Worm (Caenorhabditis elegans) whole organism, young adult: ENCODE results near the gene F13H10.3.
A peak's percentile ranks its signal among the peaks of the same experiment; 100 is the strongest.

Experiments
- B0035.1 ChIP-seq: sonication (generic microtip); optimal IDR thresholded peaks from 2 replicates; lab custom pipeline; 2016; ENCODE audit warnings: missing genetic modification characterization, mild to moderate bottlenecking, missing compliant biosample characterization, missing genotype, missing genetic modification reagents
- C17E4.6 ChIP-seq: fragments of 200-800 bp; sonication (Bioruptor generic); IDR thresholded peaks from 2 replicates; pipeline ENCODE4 v1.3.6; 2022; ENCODE audit warnings: missing genetic modification reagents, missing genetic modification characterization, missing compliant biosample characterization
- D2030.7 ChIP-seq: fragments of 200-800 bp; sonication (Bioruptor generic); IDR thresholded peaks from 2 replicates; pipeline ENCODE4 v1.3.6; 2022; ENCODE audit warnings: missing genetic modification reagents, missing genetic modification characterization, missing compliant biosample characterization
- F23B12.7 ChIP-seq: sonication (generic microtip); optimal IDR thresholded peaks from 2 replicates; lab custom pipeline; 2017; ENCODE audit warnings: missing genetic modification characterization, mild to moderate bottlenecking, missing compliant biosample characterization, antibody characterized with exemption, moderate library complexity; ENCODE audit not compliant: insufficient read depth
- F33H1.4 ChIP-seq: fragments of 200-800 bp; sonication (Bioruptor generic); IDR thresholded peaks from 2 replicates; pipeline ENCODE4 v1.3.6; 2022; ENCODE audit warnings: missing genetic modification reagents, missing genetic modification characterization, missing compliant biosample characterization
- F55B11.4 ChIP-seq: sonication (generic microtip); optimal IDR thresholded peaks from 2 replicates; lab custom pipeline; 2016; ENCODE audit warnings: missing compliant biosample characterization, missing genetic modification characterization, borderline replicate concordance; ENCODE audit not compliant: insufficient read depth
- K12H6.12 ChIP-seq: fragments of 200-800 bp; sonication (Bioruptor generic); optimal IDR thresholded peaks from 2 replicates; lab custom pipeline; 2018; ENCODE audit warnings: mild to moderate bottlenecking, missing genetic modification characterization, missing compliant biosample characterization
- Y95B8A.8 ChIP-seq: fragments of 200-800 bp; sonication (Bioruptor generic); IDR thresholded peaks from 2 replicates; pipeline ENCODE4 v1.3.6; 2022; ENCODE audit warnings: missing genetic modification reagents, missing genetic modification characterization, missing compliant biosample characterization
- bed-1 ChIP-seq: fragments of 200-800 bp; sonication (Bioruptor generic); IDR thresholded peaks from 2 replicates; pipeline ENCODE4 v1.3.6; 2022; ENCODE audit warnings: missing genetic modification reagents, missing genetic modification characterization, missing compliant biosample characterization
- cebp-1 ChIP-seq, 2 experiments: fragments of 200-800 bp in 1 of 2; sonication (Bioruptor generic) in 1 of 2; sonication (generic microtip) in 1 of 2; IDR thresholded peaks in 1 of 2; optimal IDR thresholded peaks in 1 of 2; 2 replicates each; pipeline versions ENCODE4 v1.3.6 to Lab custom; 2017 to 2022; ENCODE audit warnings: missing compliant biosample characterization in 2 of 2, missing genetic modification characterization in 2 of 2, mild to moderate bottlenecking in 1 of 2, missing genetic modification reagents in 1 of 2, moderate library complexity in 1 of 2
- ceh-100 ChIP-seq: fragments of 200-800 bp; sonication (Bioruptor generic); IDR thresholded peaks from 2 replicates; pipeline ENCODE4 v1.3.6; 2022; ENCODE audit warnings: missing genetic modification reagents, missing genetic modification characterization, missing compliant biosample characterization
- ceh-40 ChIP-seq: fragments of 200-800 bp; sonication (Bioruptor generic); IDR thresholded peaks from 2 replicates; pipeline ENCODE4 v1.3.6; 2022; ENCODE audit warnings: missing genetic modification characterization, missing compliant biosample characterization
- hlh-12 ChIP-seq: sonication (generic microtip); optimal IDR thresholded peaks from 2 replicates; lab custom pipeline; 2016; ENCODE audit warnings: missing genetic modification characterization, missing compliant biosample characterization
- hmg-1.2 ChIP-seq: fragments of 200-800 bp; sonication (Bioruptor generic); IDR thresholded peaks from 2 replicates; pipeline ENCODE4 v1.3.6; 2022; ENCODE audit warnings: missing genetic modification reagents, missing genetic modification characterization, missing compliant biosample characterization
- hmg-20 ChIP-seq: fragments of 200-800 bp; sonication (Bioruptor generic); IDR thresholded peaks from 2 replicates; pipeline ENCODE4 v1.3.6; 2022; ENCODE audit warnings: missing genetic modification reagents, missing genetic modification characterization, missing compliant biosample characterization
- hsf-1 ChIP-seq: fragments of 200-800 bp; sonication (Bioruptor generic); IDR thresholded peaks from 2 replicates; pipeline ENCODE4 v1.3.6; 2022; ENCODE audit warnings: missing genetic modification reagents, missing genetic modification characterization, missing compliant biosample characterization
- lin-26 ChIP-seq: fragments of 200-800 bp; sonication (Bioruptor generic); IDR thresholded peaks from 2 replicates; pipeline ENCODE4 v1.3.6; 2022; ENCODE audit warnings: missing genetic modification reagents, missing genetic modification characterization, missing compliant biosample characterization
- lsl-1 ChIP-seq: fragments of 200-800 bp; sonication (Bioruptor generic); optimal IDR thresholded peaks from 2 replicates; lab custom pipeline; 2018; ENCODE audit warnings: mild to moderate bottlenecking, missing genetic modification characterization, moderate library complexity, missing compliant biosample characterization
- madf-3 ChIP-seq: fragments of 200-800 bp; sonication (Bioruptor generic); IDR thresholded peaks from 2 replicates; pipeline ENCODE4 v1.3.6; 2022; ENCODE audit warnings: missing genetic modification reagents, missing genetic modification characterization, missing compliant biosample characterization
- madf-6 ChIP-seq: fragments of 200-800 bp; sonication (Bioruptor generic); IDR thresholded peaks from 2 replicates; pipeline ENCODE4 v1.3.6; 2022; ENCODE audit warnings: missing genetic modification reagents, missing genetic modification characterization, missing compliant biosample characterization
- madf-8 ChIP-seq: fragments of 200-800 bp; sonication (Bioruptor generic); conservative IDR thresholded peaks from 2 replicates; pipeline ENCODE4 v1.3.6; 2022; ENCODE audit warnings: missing genetic modification reagents, missing genetic modification characterization, missing compliant biosample characterization
- mcd-1 ChIP-seq: fragments of 200-800 bp; sonication (Bioruptor generic); IDR thresholded peaks from 2 replicates; pipeline ENCODE4 v1.3.6; 2022; ENCODE audit warnings: missing genetic modification reagents, missing genetic modification characterization, missing compliant biosample characterization
- nhr-80 ChIP-seq: sonication (generic microtip); optimal IDR thresholded peaks from 2 replicates; lab custom pipeline; 2016; ENCODE audit warnings: missing genetic modification characterization, missing compliant biosample characterization
- pha-4 ChIP-seq: fragments of 150-350 bp; sonication (generic microtip); optimal IDR thresholded peaks from 2 replicates; lab custom pipeline; 2014; ENCODE audit warnings: missing biosample characterization, missing genetic modification reagents, missing genetic modification characterization
- rcor-1 ChIP-seq: fragments of 200-800 bp; sonication (Bioruptor generic); IDR thresholded peaks from 2 replicates; pipeline ENCODE4 v1.3.6; 2022; ENCODE audit warnings: missing genetic modification reagents, missing genetic modification characterization, missing compliant biosample characterization
- sea-2 ChIP-seq: fragments of 200-800 bp; sonication (Bioruptor generic); IDR thresholded peaks from 2 replicates; pipeline ENCODE4 v1.3.6; 2022; ENCODE audit warnings: missing genetic modification characterization, missing compliant biosample characterization
- snpc-3.4 ChIP-seq: sonication (generic microtip); optimal IDR thresholded peaks from 2 replicates; lab custom pipeline; 2017; ENCODE audit warnings: missing genetic modification characterization, mild to moderate bottlenecking, missing compliant biosample characterization, antibody characterized with exemption, moderate library complexity, missing genotype, missing genetic modification reagents
- tlf-1 ChIP-seq: fragments of 200-800 bp; sonication (Bioruptor generic); optimal IDR thresholded peaks from 2 replicates; lab custom pipeline; 2018; ENCODE audit warnings: mild to moderate bottlenecking, missing genetic modification characterization, missing compliant biosample characterization
- unc-130 ChIP-seq: sonication (generic microtip); optimal IDR thresholded peaks from 2 replicates; lab custom pipeline; 2016; ENCODE audit warnings: missing genetic modification reagents, missing genetic modification characterization, missing compliant biosample characterization
- ztf-22 ChIP-seq: fragments of 200-800 bp; sonication (Bioruptor generic); optimal IDR thresholded peaks from 2 replicates; lab custom pipeline; 2018; ENCODE audit warnings: mild to moderate bottlenecking, missing genetic modification characterization, moderate library complexity, missing compliant biosample characterization

F13H10.3 gene

DNA sequence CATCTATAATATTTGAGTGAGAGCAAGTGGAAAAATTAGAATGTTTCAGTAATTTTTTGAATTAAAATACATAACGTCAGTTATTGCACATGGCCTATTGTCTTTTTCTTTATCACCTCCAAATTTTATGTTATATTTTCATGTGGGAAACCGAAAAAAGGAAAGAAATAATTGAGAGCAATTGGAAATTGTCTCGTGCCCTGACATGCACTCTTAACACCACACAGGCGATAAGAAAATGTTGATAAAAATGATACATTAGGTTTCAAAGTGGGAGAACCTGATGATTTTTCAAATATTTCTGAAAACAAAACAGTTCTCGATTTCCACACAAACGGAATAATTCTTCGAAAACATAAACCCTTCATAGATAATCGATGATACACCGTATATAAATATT lies at the start of gene F13H10.3:
F13H10.3 (minus strand) TSS at position 73 of the 400 bp plus-strand sequence.
- TF ChIP-seq madf-3 (GFP tag; lab: Robert Waterston, UW) (0 out of 2 replicates have a peak, but pooled peaks have one; percentile 14), cebp-1 (GFP tag; IDR thresholded peaks at IDR 0.05; lab: Robert Waterston, UW) (no peak), cebp-1 (tag; optimal IDR thresholded peaks at IDR 0.05; lab: Kevin White, UChicago) (peak; percentile 50), bed-1 (GFP tag; lab: Robert Waterston, UW) (no peak), nhr-80 (tag; lab: Kevin White, UChicago) (peak; percentile 88), sea-2 (GFP tag; lab: Robert Waterston, UW) (no peak), hmg-20 (GFP tag; lab: Robert Waterston, UW) (no peak), tlf-1 (GFP tag; lab: Kevin White, UChicago) (no peak), K12H6.12 (tag; lab: Kevin White, UChicago) (no peak), snpc-3.4 (tag; lab: Kevin White, UChicago) (peak; percentile 8)

DNA sequence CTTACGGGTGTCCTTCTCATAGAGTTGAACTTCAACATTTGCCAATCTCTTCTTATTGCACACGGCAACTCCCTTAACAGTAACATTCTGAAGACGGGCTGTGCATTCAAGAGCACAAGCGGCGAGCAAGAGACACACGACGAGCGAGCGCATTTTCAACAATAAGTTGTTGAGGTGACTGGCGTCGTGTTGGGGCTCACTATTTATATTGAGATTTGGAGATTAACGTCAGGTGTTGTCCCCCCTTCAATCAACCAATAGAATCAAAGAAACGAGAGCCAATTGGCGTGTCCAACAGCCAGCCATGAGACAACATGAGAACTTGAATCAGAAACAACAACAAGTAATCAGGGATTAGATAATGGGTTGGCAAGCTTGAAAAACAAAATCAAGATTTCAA lies 48.2 kb upstream of the F13H10.3 start, which contains the start of gene ttr-16:
ttr-16 (minus strand) TSS at position 176 of the 400 bp plus-strand sequence.
- TF ChIP-seq hlh-12 (tag; lab: Kevin White, UChicago) (no peak), B0035.1 (tag; lab: Kevin White, UChicago) (no peak), C17E4.6 (no peak), F23B12.7 (tag; lab: Kevin White, UChicago) (no peak), pha-4 (tag; lab: Kevin White, UChicago) (no peak), unc-130 (no peak), ceh-40 (GFP tag; lab: Robert Waterston, UW) (no peak)

DNA sequence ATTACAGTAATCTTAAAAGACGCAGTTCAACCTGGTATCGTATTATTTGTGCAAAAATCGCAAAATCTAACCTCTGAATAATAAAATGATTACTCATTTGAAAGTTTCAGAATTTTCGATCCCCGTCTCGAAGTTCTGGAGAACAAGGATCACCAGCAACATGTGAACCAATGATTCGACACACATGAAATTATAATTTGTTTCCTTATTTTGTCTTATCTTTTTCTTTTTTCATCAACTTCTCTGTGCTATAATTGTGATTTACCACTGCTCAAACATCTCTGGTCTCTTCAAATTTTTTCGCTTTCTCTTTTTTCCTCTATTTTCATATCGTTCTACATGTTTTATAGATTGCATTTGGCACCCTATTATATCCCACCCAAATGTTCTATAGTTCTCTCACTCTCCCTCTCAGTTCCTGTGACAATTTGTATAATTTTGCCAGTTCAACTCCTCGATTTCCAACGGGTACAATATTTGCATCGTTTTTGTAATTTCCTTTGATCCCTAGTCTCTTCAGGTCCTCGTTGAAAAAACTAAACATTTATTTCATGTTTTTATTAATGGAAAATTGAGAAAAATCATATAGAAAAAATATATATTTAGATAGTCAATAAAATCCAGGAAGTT lies 47.3 kb upstream of the F13H10.3 start:
- TF ChIP-seq madf-3 (GFP tag; lab: Robert Waterston, UW), result 0 out of 2 replicates have a peak, but pooled peaks have one; percentile 3
- no peak for TF ChIP-seq lin-26 (GFP tag; lab: Robert Waterston, UW)

DNA sequence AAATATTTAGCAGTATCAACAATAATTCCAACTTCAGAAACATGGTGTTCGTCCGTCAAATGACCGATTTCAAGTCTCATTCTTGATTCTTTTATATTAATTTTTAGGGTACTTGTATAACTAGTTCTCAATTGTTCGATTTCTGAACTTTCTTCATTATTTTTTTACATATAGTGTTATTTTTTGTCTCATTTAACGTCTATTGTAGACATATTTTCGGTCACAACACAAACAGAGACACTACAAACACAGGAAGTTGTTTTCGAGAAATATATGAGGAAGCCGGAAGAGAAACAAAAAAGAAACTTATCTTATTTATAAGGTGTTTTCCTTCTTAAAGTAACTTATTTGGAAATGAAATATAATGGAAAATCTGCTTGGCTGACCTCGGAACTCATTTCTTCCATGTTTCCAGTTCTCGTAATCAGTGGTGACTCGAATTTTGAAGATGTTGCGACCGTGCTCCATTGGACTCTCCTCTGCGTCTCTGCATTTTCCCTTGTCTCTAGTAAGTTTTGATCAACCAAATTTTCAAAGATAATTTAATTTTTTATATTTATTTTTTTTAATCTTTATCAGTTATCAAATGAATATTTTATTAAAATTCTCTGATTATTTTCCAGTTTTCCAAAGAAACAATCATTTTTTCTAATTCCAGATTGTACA lies 38.0 kb upstream of the F13H10.3 start, which contains the start of the genes F36H1.12 and lin-3:
F36H1.12 (minus strand) TSS at position 51 of the 666 bp plus-strand sequence.
lin-3 (plus strand) TSS at position 657 of the 666 bp plus-strand sequence.
- TF ChIP-seq hsf-1 (GFP tag; lab: Robert Waterston, UW), result no peak
- no peak for TF ChIP-seq ztf-22 (GFP tag; lab: Kevin White, UChicago)
- TF ChIP-seq F33H1.4 (GFP tag; lab: Robert Waterston, UW), result peak; percentile 51; the same call in 1 of the 2 replicates
- TF ChIP-seq Y95B8A.8 (GFP tag; lab: Robert Waterston, UW), result no peak
- TF ChIP-seq ceh-100, result peak; percentile 93
- peak; percentile 60 for TF ChIP-seq lsl-1
- TF ChIP-seq mcd-1 (GFP tag; lab: Robert Waterston, UW), result peak; percentile 73
- TF ChIP-seq F55B11.4, result no peak
- peak; percentile 20; the same call in 1 of the 2 replicates for TF ChIP-seq madf-8 (GFP tag; lab: Robert Waterston, UW)
- 0 out of 2 replicates have a peak, but pooled peaks have one; percentile 25 for TF ChIP-seq rcor-1 (GFP tag; lab: Robert Waterston, UW)
- TF ChIP-seq madf-6 (GFP tag; lab: Robert Waterston, UW), result peak; percentile 56; the same call in 1 of the 2 replicates
- peak; percentile 53; the same call in 1 of the 2 replicates for TF ChIP-seq D2030.7 (GFP tag; lab: Robert Waterston, UW)
- TF ChIP-seq hmg-1.2 (GFP tag; lab: Robert Waterston, UW), result peak; percentile 91
- TF ChIP-seq, all 124 proteins: peak for 9
